Fruit fly (Drosophila melanogaster): ENCODE data around the gene CG16854.

- TF ChIP-seq lola (GFP tag; optimal IDR thresholded peaks at IDR 0.05) (no peak), Myc (optimal IDR thresholded peaks at IDR 0.05) (no peak)
Measured at dm6 chr2L:11070862-11071261, 15.7 kb upstream of the CG16854 start, which contains the start of gene CG14915.

Measured in whole organism, wandering third instar larva.